Worm (Caenorhabditis elegans) whole organism, early embryonic: ENCODE data around the gene F08B12.4.

Experiments used
- B0310.2 ChIP-seq: sonication (generic microtip); optimal IDR thresholded peaks from 2 replicates; lab custom pipeline; 2016; ENCODE audit warnings: mild to moderate bottlenecking, missing genetic modification characterization, missing compliant biosample characterization
- F13C5.2 ChIP-seq: sonication (generic microtip); optimal IDR thresholded peaks from 2 replicates; lab custom pipeline; 2017; ENCODE audit warnings: mild to moderate bottlenecking, missing genetic modification characterization, inconsistent platforms, missing compliant biosample characterization
- aly-1 ChIP-seq: sonication (generic microtip); optimal IDR thresholded peaks from 2 replicates; lab custom pipeline; 2016; ENCODE audit warnings: missing genetic modification characterization, missing compliant biosample characterization
- ama-1 ChIP-seq: fragments of 150-350 bp; optimal IDR thresholded peaks from 2 replicates; lab custom pipeline; 2014
- ceh-13 ChIP-seq: fragments of 200-800 bp; sonication (Bioruptor generic); optimal IDR thresholded peaks from 2 replicates; lab custom pipeline; 2018; ENCODE audit warnings: mild to moderate bottlenecking, missing genetic modification characterization, missing compliant biosample characterization
- ceh-36 ChIP-seq: sonication (generic microtip); optimal IDR thresholded peaks from 2 replicates; lab custom pipeline; 2016; ENCODE audit warnings: missing genetic modification characterization, inconsistent platforms, missing compliant biosample characterization
- ets-7 ChIP-seq: sonication (generic microtip); optimal IDR thresholded peaks from 2 replicates; lab custom pipeline; 2016; ENCODE audit warnings: missing genotype, missing genetic modification characterization, missing compliant biosample characterization
- flt-1 ChIP-seq: fragments of 200-800 bp; sonication (Bioruptor generic); IDR thresholded peaks from 2 replicates; pipeline ENCODE4 v1.3.6; 2022; ENCODE audit warnings: missing genetic modification characterization, missing compliant biosample characterization
- hmbx-1 ChIP-seq: sonication (generic microtip); optimal IDR thresholded peaks from 2 replicates; lab custom pipeline; 2016; ENCODE audit warnings: mild to moderate bottlenecking, missing genetic modification characterization, missing compliant biosample characterization
- hmg-4 ChIP-seq: fragments of 200-800 bp; sonication (Bioruptor generic); optimal IDR thresholded peaks from 2 replicates; lab custom pipeline; 2018; ENCODE audit warnings: mild to moderate bottlenecking, missing genetic modification characterization, missing compliant biosample characterization
- hnd-1 ChIP-seq: sonication (generic microtip); optimal IDR thresholded peaks from 2 replicates; lab custom pipeline; 2016; ENCODE audit warnings: missing genetic modification characterization, missing compliant biosample characterization
- pes-1 ChIP-seq: fragments of 200-800 bp; sonication (Bioruptor generic); IDR thresholded peaks from 2 replicates; pipeline ENCODE4 v1.3.6; 2022; ENCODE audit warnings: missing genetic modification reagents, missing genetic modification characterization, missing compliant biosample characterization
- scrt-1 ChIP-seq: fragments of 200-800 bp; sonication (Bioruptor generic); IDR thresholded peaks from 2 replicates; pipeline ENCODE4 v1.3.6; 2022; ENCODE audit warnings: missing genetic modification characterization, missing compliant biosample characterization
- sea-1 ChIP-seq: fragments of 200-800 bp; sonication (Bioruptor generic); conservative IDR thresholded peaks from 2 replicates; pipeline ENCODE4 v1.3.6; 2022; ENCODE audit warnings: missing genetic modification characterization, missing compliant biosample characterization
- tbx-11 ChIP-seq: fragments of 200-800 bp; sonication (Bioruptor generic); IDR thresholded peaks from 2 replicates; pipeline ENCODE4 v1.3.6; 2022; ENCODE audit warnings: missing genetic modification characterization, missing compliant biosample characterization
- tbx-37 ChIP-seq: fragments of 200-800 bp; sonication (Bioruptor generic); conservative IDR thresholded peaks from 2 replicates; pipeline ENCODE4 v1.3.6; 2022; ENCODE audit warnings: missing genetic modification reagents, missing genetic modification characterization, missing compliant biosample characterization
- tra-4 ChIP-seq: sonication (generic microtip); optimal IDR thresholded peaks from 2 replicates; lab custom pipeline; 2017; ENCODE audit warnings: missing genetic modification characterization, missing compliant biosample characterization

Gene F08B12.4

DNA sequence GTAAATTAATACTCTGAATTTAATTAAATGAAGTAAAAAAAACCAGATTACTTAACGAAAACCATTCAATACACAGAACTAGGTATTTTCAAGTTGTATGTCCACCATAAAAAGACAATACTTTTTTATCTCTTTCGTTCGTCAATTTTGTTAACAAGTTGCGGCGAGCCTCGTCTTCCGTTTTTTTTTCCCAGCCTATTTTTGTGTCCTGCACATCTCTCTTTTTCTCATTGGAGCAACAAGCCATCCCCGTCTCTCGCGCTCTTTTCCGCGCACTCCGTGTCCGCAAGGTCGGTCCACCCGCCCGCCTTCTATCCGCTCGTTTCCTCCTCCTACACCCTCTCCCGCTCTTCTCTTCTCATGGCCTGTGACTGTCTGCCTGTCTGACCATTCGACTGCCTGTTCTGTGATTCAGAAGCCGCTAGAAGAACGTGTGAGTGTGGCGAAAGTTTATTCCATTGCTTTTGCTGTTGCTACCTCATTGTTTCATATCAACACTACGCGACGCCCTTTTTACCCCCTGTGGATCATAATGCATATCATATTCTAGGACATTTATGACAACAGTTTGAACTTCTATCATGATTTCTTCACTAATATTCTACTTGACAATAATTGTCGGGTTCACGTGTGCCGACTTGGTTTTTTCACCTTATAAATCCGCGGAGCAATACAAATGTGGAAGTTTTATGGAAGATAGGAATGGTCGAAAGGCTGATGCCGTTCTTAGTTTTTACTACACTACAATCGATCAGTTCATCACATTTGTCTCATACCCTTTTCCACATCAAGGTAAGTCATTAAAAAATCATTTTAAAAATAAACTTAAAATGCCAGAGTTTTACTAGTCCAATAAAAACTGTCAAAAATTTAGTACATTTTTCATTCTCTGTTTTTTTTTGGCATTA lies 22.7 kb downstream of the F08B12.4 start, which contains the start of the genes F08B12.11 and prmn-1:
Gene F08B12.11 (plus strand): TSS at position 521 of the 908 bp plus-strand sequence.
Gene prmn-1 (plus strand): TSS at position 551 of the 908 bp plus-strand sequence.
- TF ChIP-seq tbx-37 (GFP tag; lab: Robert Waterston, UW) (peak; percentile 40; the same call in 1 of the 2 replicates), ceh-36 (tag; lab: Kevin White, UChicago) (no peak)

DNA sequence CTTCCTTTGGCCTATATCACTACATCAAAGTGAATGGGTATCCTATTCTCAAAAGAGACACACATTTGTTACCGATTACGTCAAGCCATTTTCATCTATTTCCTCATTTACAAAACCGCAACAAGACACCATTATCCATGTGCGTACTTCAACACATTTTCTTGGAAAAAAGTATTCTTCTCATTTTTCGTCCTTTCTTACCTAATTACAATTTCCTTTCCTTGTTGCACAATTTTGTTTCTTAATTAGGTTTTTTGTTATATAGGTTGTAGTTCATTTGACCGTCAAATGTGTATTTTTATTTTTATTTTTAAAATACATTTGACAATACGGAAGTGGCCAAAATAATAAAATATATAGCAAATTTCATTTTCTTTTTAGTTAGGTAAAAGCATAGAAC lies 24.2 kb downstream of the F08B12.4 start:
- no peak for TF ChIP-seq ceh-13 (GFP tag; lab: Kevin White, UChicago)
- no peak for TF ChIP-seq hnd-1 (tag; lab: Kevin White, UChicago)
- TF ChIP-seq aly-1 = no peak
- no peak for TF ChIP-seq tbx-37 (GFP tag; lab: Robert Waterston, UW)

DNA sequence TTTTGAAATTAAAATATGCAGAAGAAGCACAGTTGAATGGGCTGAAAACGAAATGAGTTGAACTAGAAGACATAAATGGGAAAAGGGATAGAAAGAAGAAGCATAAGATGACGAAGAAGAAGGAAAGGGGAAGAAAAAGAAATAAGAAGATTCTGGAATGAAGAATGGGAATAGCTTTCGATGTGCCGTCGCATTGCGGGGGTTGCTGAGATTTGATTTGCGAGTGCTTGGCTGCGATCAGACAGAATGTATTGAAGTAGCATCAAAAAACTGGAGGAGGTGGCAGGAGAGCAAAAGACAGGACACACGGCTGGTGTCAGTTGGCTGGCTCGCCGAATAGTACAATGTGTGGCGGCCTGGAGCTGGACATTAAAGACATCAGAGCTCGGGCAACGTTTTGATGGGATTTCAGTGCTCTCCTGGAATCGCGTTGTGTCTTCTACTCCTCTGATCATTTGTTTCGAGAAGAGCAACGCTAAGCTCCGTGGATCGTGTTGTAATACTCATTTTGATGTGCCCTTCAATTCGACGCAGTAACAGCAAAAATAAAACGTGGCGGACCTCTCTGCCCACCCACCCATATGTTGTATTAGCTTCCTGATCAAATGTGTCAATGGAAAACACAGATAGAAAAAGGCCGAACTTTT lies 28.3 kb downstream of the F08B12.4 start:
- TF ChIP-seq tbx-11 (GFP tag; lab: Robert Waterston, UW) = no peak
- no peak for TF ChIP-seq tra-4 (tag; lab: Kevin White, UChicago)
- TF ChIP-seq hmg-4 (GFP tag; lab: Kevin White, UChicago) = peak; percentile 43

DNA sequence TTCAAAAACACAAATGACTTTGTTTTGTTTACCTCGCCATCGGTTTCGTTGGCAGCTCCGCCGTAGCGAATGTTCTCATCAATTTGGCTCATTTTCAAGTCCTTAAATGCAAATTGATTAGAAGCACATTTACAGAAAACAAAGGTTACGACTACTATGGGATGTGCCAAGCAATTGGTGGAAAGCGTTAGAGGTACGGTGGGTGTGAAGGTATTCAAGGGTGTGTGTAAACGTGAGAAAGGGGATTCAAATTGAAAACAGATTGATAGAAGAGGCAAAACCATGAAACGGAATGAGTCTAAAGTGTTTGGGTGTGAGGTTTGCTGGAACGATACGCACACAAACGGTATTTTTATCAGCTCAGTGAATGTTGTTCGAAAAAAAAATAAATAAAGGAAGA lies 30.2 kb downstream of the F08B12.4 start, which contains the start of gene tni-1:
Gene tni-1 (minus strand): TSS at position 101 of the 400 bp plus-strand sequence.
- TF ChIP-seq hmbx-1 = no peak
- TF ChIP-seq flt-1 (GFP tag; lab: Robert Waterston, UW) = no peak
- TF ChIP-seq scrt-1 = no peak
- TF ChIP-seq ets-7 (tag; lab: Kevin White, UChicago) = no peak
- no peak for TF ChIP-seq tbx-11 (GFP tag; lab: Robert Waterston, UW)
- TF ChIP-seq tbx-37 (GFP tag; lab: Robert Waterston, UW) = no peak
- TF ChIP-seq pes-1 (GFP tag; lab: Robert Waterston, UW) = no peak
- TF ChIP-seq ceh-36 (tag; lab: Kevin White, UChicago) = no peak
- no peak for TF ChIP-seq aly-1

DNA sequence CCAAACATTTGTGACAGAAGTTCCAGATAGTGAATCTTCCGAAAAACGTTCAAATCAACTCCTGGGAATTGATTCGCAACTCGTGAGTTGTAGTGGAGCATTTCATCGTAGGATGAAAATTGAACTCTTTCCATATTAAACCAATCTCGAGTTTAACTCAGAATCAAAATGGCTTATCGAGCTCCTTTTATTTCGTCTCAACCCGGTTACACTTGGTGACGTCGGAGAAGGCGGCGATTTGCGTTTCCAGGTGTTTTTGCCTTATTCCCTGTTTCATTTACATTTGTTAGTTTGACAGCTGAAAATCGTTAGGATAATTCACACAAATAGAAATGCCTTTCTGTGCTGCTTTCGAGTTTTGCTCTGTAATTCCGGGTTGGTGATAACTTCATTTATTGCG lies 32.0 kb downstream of the F08B12.4 start, which contains the start of gene F42E11.3:
Gene F42E11.3 (minus strand): TSS at position 101 of the 400 bp plus-strand sequence.
- TF ChIP-seq hnd-1 (tag; lab: Kevin White, UChicago) = no peak
- no peak for TF ChIP-seq scrt-1
- no peak for TF ChIP-seq ceh-36 (tag; lab: Kevin White, UChicago)
- no peak for TF ChIP-seq flt-1 (GFP tag; lab: Robert Waterston, UW)
- TF ChIP-seq aly-1 = no peak
- TF ChIP-seq hmg-4 (GFP tag; lab: Kevin White, UChicago) = no peak
- TF ChIP-seq hmbx-1 = no peak
- TF ChIP-seq ama-1 = no peak
- TF ChIP-seq tra-4 (tag; lab: Kevin White, UChicago) = no peak
- no peak for TF ChIP-seq pes-1 (GFP tag; lab: Robert Waterston, UW)

DNA sequence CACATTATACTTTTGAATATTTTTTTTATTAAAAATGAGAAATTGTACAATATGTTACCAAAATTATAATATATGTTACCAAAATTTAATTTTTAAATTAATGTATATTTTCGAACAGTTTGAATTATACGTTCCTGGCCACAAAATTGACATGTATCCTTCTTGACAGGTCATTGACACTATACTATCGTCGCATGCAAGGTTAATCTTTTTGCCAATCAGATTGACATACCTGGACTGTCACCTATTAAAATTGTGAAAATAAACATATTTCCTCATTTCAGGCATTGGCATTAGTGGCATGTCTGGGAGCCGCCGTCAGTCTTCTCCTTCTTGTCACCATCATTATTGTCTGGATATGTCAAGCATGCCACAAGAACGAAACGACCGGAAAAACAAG lies 37.4 kb downstream of the F08B12.4 start:
- no peak for TF ChIP-seq sea-1 (GFP tag; lab: Robert Waterston, UW)
- TF ChIP-seq flt-1 (GFP tag; lab: Robert Waterston, UW) = no peak
- TF ChIP-seq hmbx-1 = no peak
- no peak for TF ChIP-seq hnd-1 (tag; lab: Kevin White, UChicago)
- no peak for TF ChIP-seq scrt-1
- no peak for TF ChIP-seq tbx-11 (GFP tag; lab: Robert Waterston, UW)
- TF ChIP-seq ama-1 = no peak
- no peak for TF ChIP-seq tra-4 (tag; lab: Kevin White, UChicago)
- no peak for TF ChIP-seq B0310.2 (tag; lab: Kevin White, UChicago)
- TF ChIP-seq ets-7 (tag; lab: Kevin White, UChicago) = no peak
- TF ChIP-seq hmg-4 (GFP tag; lab: Kevin White, UChicago) = no peak
- no peak for TF ChIP-seq pes-1 (GFP tag; lab: Robert Waterston, UW)
- TF ChIP-seq tbx-37 (GFP tag; lab: Robert Waterston, UW) = no peak
- TF ChIP-seq aly-1 = no peak
- TF ChIP-seq ceh-36 (tag; lab: Kevin White, UChicago) = no peak
- no peak for TF ChIP-seq F13C5.2 (tag; lab: Kevin White, UChicago)
- TF ChIP-seq ceh-13 (GFP tag; lab: Kevin White, UChicago) = no peak

DNA sequence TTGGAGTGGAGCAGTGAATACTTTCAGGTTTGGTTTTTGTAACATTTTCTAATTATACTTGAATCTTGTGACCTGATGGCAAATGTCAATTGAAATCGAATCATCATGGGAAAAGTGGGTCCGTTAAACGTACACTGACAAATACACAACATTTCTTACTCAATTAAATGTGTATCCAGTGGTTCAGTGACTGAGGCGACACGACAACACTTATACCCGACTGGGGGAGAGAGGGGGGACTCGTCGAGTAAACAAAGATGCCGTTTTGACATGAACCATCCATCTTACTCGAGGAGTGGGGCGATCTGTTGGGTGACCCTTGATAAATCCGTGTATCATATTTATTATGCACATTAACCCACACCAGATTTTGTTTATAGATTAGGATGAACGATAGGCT lies 38.7 kb downstream of the F08B12.4 start:
- TF ChIP-seq ceh-13 (GFP tag; lab: Kevin White, UChicago) = no peak
- no peak for TF ChIP-seq sea-1 (GFP tag; lab: Robert Waterston, UW)
- no peak for TF ChIP-seq ama-1
- TF ChIP-seq F13C5.2 (tag; lab: Kevin White, UChicago) = no peak
- TF ChIP-seq tra-4 (tag; lab: Kevin White, UChicago) = no peak
- TF ChIP-seq hmg-4 (GFP tag; lab: Kevin White, UChicago) = peak; percentile 29

DNA sequence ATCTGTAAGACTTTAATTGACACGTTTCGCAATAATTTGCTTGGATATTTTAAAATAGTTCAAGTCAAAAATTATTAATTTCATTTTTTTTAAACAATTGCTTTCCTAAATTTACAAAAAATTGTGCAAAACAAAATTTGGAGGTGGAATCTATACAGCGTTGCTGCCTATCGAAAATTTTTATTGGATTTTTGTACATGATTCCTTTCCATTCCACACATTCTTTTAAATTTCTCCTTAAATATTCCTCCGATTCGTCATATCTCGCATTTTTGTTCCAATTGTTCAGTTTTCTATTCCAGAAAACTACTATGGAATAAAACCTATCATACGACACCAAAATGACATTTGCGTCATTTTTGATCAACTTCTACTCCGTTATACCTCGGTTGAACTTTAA lies 39.1 kb downstream of the F08B12.4 start, which contains the start of gene ttyh-1:
Gene ttyh-1 (plus strand): TSS at position 301 of the 400 bp plus-strand sequence.
- TF ChIP-seq hmbx-1 (no peak), F13C5.2 (tag; lab: Kevin White, UChicago) (no peak), pes-1 (GFP tag; lab: Robert Waterston, UW) (no peak), tbx-11 (GFP tag; lab: Robert Waterston, UW) (no peak), hmg-4 (GFP tag; lab: Kevin White, UChicago) (no peak), scrt-1 (no peak), ama-1 (no peak), hnd-1 (tag; lab: Kevin White, UChicago) (no peak), ceh-13 (GFP tag; lab: Kevin White, UChicago) (no peak)
